Fruit fly (Drosophila melanogaster) whole organism, adult: ENCODE data around the gene Hsp26.

Source experiments
- CG14711 ChIP-seq: fragments of 200-800 bp; sonication (Bioruptor generic); optimal IDR thresholded peaks from 2 replicates; lab custom pipeline; 2018; ENCODE audit warnings: missing biosample characterization, mild to moderate bottlenecking, missing genetic modification characterization, moderate library complexity
- CG33017 ChIP-seq: fragments of 200-800 bp; sonication (Bioruptor generic); optimal IDR thresholded peaks from 2 replicates; lab custom pipeline; 2018; ENCODE audit warnings: missing biosample characterization, mild to moderate bottlenecking, missing genetic modification characterization, moderate library complexity
- CG7101 ChIP-seq: fragments of 200-800 bp; sonication (Bioruptor generic); optimal IDR thresholded peaks from 2 replicates; lab custom pipeline; 2018; ENCODE audit warnings: missing biosample characterization, mild to moderate bottlenecking, missing genetic modification characterization, moderate library complexity
- Clk ChIP-seq: fragments of 200-800 bp; sonication (Bioruptor generic); optimal IDR thresholded peaks from 2 replicates; lab custom pipeline; 2017; ENCODE audit warnings: missing biosample characterization, missing genetic modification characterization
- cnc ChIP-seq, 2 experiments: fragments of >200 bp; optimal IDR thresholded peaks; 2 replicates each; lab custom pipeline; 2017
- pad ChIP-seq: fragments of 200-800 bp; sonication (Bioruptor generic); optimal IDR thresholded peaks from 3 replicates; lab custom pipeline; 2017; ENCODE audit warnings: missing biosample characterization, missing genetic modification characterization, mild to moderate bottlenecking, moderate library complexity, missing genetic modification reagents
- tj ChIP-seq: fragments of 200-800 bp; sonication (Bioruptor generic); optimal IDR thresholded peaks from 3 replicates; lab custom pipeline; 2017; ENCODE audit warnings: missing biosample characterization, mild to moderate bottlenecking, missing genetic modification characterization, moderate library complexity
- toe ChIP-seq: fragments of 200-800 bp; sonication (Bioruptor generic); optimal IDR thresholded peaks from 2 replicates; lab custom pipeline; 2016; ENCODE audit warnings: missing biosample characterization, missing genetic modification characterization

DNA sequence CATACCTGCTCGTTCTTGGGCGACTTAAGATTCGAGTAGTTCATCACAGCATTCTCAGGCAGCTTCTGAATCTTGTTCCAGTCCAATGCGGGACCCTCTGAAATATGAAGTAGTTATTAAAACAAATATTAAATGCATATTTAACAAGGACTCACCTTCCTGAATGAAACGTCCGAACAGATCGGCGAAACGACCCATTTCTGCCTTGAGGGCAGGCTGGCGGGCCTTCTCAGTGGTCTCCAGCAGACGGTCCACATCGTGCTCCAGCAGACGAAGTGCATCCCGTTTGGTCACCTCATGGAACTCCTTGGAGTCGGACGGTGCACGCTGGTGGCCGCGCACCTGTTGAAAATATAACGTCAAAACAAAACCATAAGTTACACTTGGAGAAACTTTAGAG, 23.5 kb downstream of the Hsp26 start, which contains the start of gene CG32040:
- TF ChIP-seq CG14711 (tag; lab: Kevin White, UChicago): no peak
- no peak for TF ChIP-seq Clk (GFP tag; lab: Kevin White, UChicago)
- no peak for TF ChIP-seq CG33017 (tag; lab: Kevin White, UChicago)
- TF ChIP-seq cnc (optimal IDR thresholded peaks at IDR 0.05; lab: Kevin White, UChicago): no peak
- no peak for TF ChIP-seq toe (GFP tag; lab: Kevin White, UChicago)
- TF ChIP-seq CG7101 (tag; lab: Kevin White, UChicago): no peak
- no peak for TF ChIP-seq tj (GFP tag; lab: Kevin White, UChicago)
- no peak for TF ChIP-seq pad (GFP tag; lab: Kevin White, UChicago)
